Fruit fly (Drosophila melanogaster) whole organism, adult: ENCODE results near the gene CG18731.

Source experiments
- CG11617 ChIP-seq: fragments of 200-800 bp; sonication (Bioruptor generic); optimal IDR thresholded peaks from 2 replicates; lab custom pipeline; 2017; ENCODE audit warnings: mild to moderate bottlenecking, missing biosample characterization, missing genetic modification reagents, missing genetic modification characterization
- CG12768 ChIP-seq: fragments of 200-800 bp; sonication (Bioruptor generic); optimal IDR thresholded peaks from 2 replicates; lab custom pipeline; 2017; ENCODE audit warnings: missing biosample characterization, missing genetic modification characterization, mild to moderate bottlenecking, moderate library complexity, missing genetic modification reagents
- CG14711 ChIP-seq: fragments of 200-800 bp; sonication (Bioruptor generic); optimal IDR thresholded peaks from 2 replicates; lab custom pipeline; 2018; ENCODE audit warnings: missing biosample characterization, mild to moderate bottlenecking, missing genetic modification characterization, moderate library complexity
- CG1620 ChIP-seq: fragments of 200-800 bp; sonication (Bioruptor generic); optimal IDR thresholded peaks from 2 replicates; lab custom pipeline; 2016; ENCODE audit warnings: missing biosample characterization, missing genetic modification characterization
- CG33017 ChIP-seq: fragments of 200-800 bp; sonication (Bioruptor generic); optimal IDR thresholded peaks from 2 replicates; lab custom pipeline; 2018; ENCODE audit warnings: missing biosample characterization, mild to moderate bottlenecking, missing genetic modification characterization, moderate library complexity
- CG5204 ChIP-seq: fragments of 200-800 bp; sonication (Bioruptor generic); optimal IDR thresholded peaks from 2 replicates; lab custom pipeline; 2016; ENCODE audit warnings: missing biosample characterization, missing genetic modification characterization
- CG7045 ChIP-seq: fragments of 200-800 bp; sonication (Bioruptor generic); optimal IDR thresholded peaks from 2 replicates; lab custom pipeline; 2017; ENCODE audit warnings: missing biosample characterization, mild to moderate bottlenecking, missing genetic modification characterization
- CG7101 ChIP-seq: fragments of 200-800 bp; sonication (Bioruptor generic); optimal IDR thresholded peaks from 2 replicates; lab custom pipeline; 2018; ENCODE audit warnings: missing biosample characterization, mild to moderate bottlenecking, missing genetic modification characterization, moderate library complexity
- Clk ChIP-seq: fragments of 200-800 bp; sonication (Bioruptor generic); optimal IDR thresholded peaks from 2 replicates; lab custom pipeline; 2017; ENCODE audit warnings: missing biosample characterization, missing genetic modification characterization
- Crg-1 ChIP-seq: fragments of 200-800 bp; sonication (Bioruptor generic); optimal IDR thresholded peaks from 2 replicates; lab custom pipeline; 2016; ENCODE audit warnings: missing biosample characterization, missing genetic modification characterization
- Hr96 ChIP-seq: fragments of 200-800 bp; sonication (Bioruptor generic); optimal IDR thresholded peaks from 2 replicates; lab custom pipeline; 2016; ENCODE audit warnings: missing biosample characterization, missing genetic modification characterization
- Mnt ChIP-seq: fragments of 200-800 bp; sonication (Bioruptor generic); optimal IDR thresholded peaks from 2 replicates; lab custom pipeline; 2016; ENCODE audit warnings: missing biosample characterization, mild to moderate bottlenecking, missing genetic modification characterization
- bab1 ChIP-seq: fragments of 200-800 bp; sonication (Bioruptor generic); optimal IDR thresholded peaks from 3 replicates; lab custom pipeline; 2019; ENCODE audit warnings: missing biosample characterization, mild to moderate bottlenecking, missing genetic modification characterization, moderate library complexity
- cic ChIP-seq: fragments of 200-800 bp; sonication (Bioruptor generic); optimal IDR thresholded peaks from 2 replicates; lab custom pipeline; 2017; ENCODE audit warnings: missing biosample characterization, mild to moderate bottlenecking, missing genetic modification characterization, moderate library complexity
- cnc ChIP-seq, 2 experiments: fragments of >200 bp; optimal IDR thresholded peaks; 2 replicates each; lab custom pipeline; 2017
- kay ChIP-seq: fragments of 200-800 bp; sonication (Bioruptor generic); peaks from one replicate; lab custom pipeline; 2016; ENCODE audit warnings: missing biosample characterization, missing genetic modification characterization, borderline replicate concordance
- ovo ChIP-seq: fragments of 200-800 bp; sonication (Bioruptor generic); optimal IDR thresholded peaks from 2 replicates; lab custom pipeline; 2016; ENCODE audit warnings: missing biosample characterization, missing genetic modification characterization
- pad ChIP-seq: fragments of 200-800 bp; sonication (Bioruptor generic); optimal IDR thresholded peaks from 3 replicates; lab custom pipeline; 2017; ENCODE audit warnings: missing biosample characterization, missing genetic modification characterization, mild to moderate bottlenecking, moderate library complexity, missing genetic modification reagents
- tj ChIP-seq: fragments of 200-800 bp; sonication (Bioruptor generic); optimal IDR thresholded peaks from 3 replicates; lab custom pipeline; 2017; ENCODE audit warnings: missing biosample characterization, mild to moderate bottlenecking, missing genetic modification characterization, moderate library complexity
- toe ChIP-seq: fragments of 200-800 bp; sonication (Bioruptor generic); optimal IDR thresholded peaks from 2 replicates; lab custom pipeline; 2016; ENCODE audit warnings: missing biosample characterization, missing genetic modification characterization

CG18731 gene

DNA sequence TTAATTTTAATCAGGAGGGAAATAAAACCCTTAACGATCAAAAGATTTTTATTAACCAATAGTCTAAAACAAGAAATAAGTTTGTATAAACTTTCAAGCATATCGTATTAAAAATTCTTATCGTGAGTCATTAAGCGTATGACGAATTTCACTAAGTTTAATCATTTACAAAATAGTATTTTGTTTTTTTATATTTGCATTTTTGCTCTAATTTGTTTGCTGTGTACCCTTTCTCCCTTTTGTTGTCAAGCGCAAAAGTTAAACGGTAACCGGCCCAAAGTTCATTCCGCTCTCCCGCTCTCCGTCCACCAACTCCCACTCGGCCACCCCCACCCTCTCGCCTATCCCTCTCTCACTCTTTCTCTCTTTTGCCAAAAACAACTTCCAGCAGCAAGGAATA, 39.0 kb downstream of the CG18731 start:
- TF ChIP-seq toe (GFP tag; lab: Kevin White, UChicago): no peak
- no peak for TF ChIP-seq Hr96 (GFP tag; lab: Kevin White, UChicago)
- TF ChIP-seq cic (GFP tag; lab: Kevin White, UChicago): no peak
- TF ChIP-seq bab1 (GFP tag; lab: Kevin White, UChicago): no peak
- no peak for TF ChIP-seq ovo
- no peak for TF ChIP-seq Mnt (GFP tag; lab: Kevin White, UChicago)
- no peak for TF ChIP-seq Clk (GFP tag; lab: Kevin White, UChicago)
- no peak for TF ChIP-seq tj (GFP tag; lab: Kevin White, UChicago)
- no peak for TF ChIP-seq CG7045 (GFP tag; lab: Kevin White, UChicago)
- TF ChIP-seq cnc (optimal IDR thresholded peaks at IDR 0.05; lab: Kevin White, UChicago): no peak
- no peak for TF ChIP-seq Crg-1 (GFP tag; lab: Kevin White, UChicago)
- TF ChIP-seq CG7101 (tag; lab: Kevin White, UChicago): no peak
- TF ChIP-seq CG33017: no peak
- no peak for TF ChIP-seq CG5204 (GFP tag; lab: Kevin White, UChicago)
- TF ChIP-seq CG12768: no peak

DNA sequence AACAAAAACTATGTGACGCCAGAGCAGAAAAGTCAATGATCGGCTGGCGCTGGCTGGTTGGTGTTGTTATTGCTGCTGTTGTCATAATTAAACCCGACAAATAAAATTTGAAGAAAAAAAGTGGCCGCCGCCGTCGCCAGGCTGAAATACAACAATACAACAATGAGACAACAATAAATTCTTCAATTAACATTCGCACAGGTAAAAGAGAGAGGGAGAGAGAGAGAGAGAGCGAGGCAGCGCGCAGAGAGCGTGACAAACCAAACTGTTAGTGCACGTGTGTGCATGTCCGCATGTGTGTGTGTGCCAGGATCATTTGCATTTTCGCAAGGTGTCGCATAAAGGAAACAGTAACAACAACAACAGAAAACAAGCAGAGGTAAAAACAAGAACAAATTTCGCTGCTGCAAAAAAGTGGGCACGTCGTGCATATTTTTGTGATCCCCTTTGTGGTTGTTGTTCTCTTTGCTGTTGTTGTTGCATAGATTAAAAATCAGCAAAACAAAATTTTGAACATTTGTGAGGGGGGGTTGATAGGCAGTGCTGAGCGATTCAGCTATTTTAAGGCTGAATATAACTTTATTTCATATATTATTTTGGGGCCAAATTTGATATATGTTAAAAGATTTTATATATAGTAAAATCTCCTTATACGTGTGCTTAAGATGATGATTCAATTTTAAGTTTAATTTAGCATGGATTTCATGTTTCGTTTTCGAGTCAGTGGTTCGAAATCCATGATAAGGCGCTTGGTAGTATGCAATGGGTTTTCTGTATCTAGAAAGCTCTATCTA, 39.6 kb downstream of the CG18731 start:
- TF ChIP-seq Clk (GFP tag; lab: Kevin White, UChicago) (no peak), kay (peak; percentile 59), CG11617 (no peak), CG33017 (no peak), cnc (optimal IDR thresholded peaks at IDR 0.05; lab: Kevin White, UChicago) (no peak), tj (GFP tag; lab: Kevin White, UChicago) (peak; percentile 76), Hr96 (GFP tag; lab: Kevin White, UChicago) (no peak), bab1 (GFP tag; lab: Kevin White, UChicago) (no peak), toe (GFP tag; lab: Kevin White, UChicago) (no peak), CG12768 (peak; percentile 31), Mnt (GFP tag; lab: Kevin White, UChicago) (no peak), CG7045 (GFP tag; lab: Kevin White, UChicago) (no peak), CG14711 (no peak), pad (GFP tag; lab: Kevin White, UChicago) (no peak), CG1620 (GFP tag; lab: Kevin White, UChicago) (no peak), ovo (no peak), Crg-1 (GFP tag; lab: Kevin White, UChicago) (no peak), CG5204 (GFP tag; lab: Kevin White, UChicago) (no peak), CG7101 (tag; lab: Kevin White, UChicago) (no peak)

- TF ChIP-seq Mnt (GFP tag; lab: Kevin White, UChicago) (no peak), kay (peak; percentile 53), bab1 (GFP tag; lab: Kevin White, UChicago) (no peak), tj (GFP tag; lab: Kevin White, UChicago) (no peak), CG5204 (GFP tag; lab: Kevin White, UChicago) (no peak), ovo (no peak), Crg-1 (GFP tag; lab: Kevin White, UChicago) (no peak), CG7101 (tag; lab: Kevin White, UChicago) (no peak), cnc (optimal IDR thresholded peaks at IDR 0.05; lab: Kevin White, UChicago) (no peak), CG7045 (GFP tag; lab: Kevin White, UChicago) (no peak), CG11617 (no peak), pad (GFP tag; lab: Kevin White, UChicago) (no peak), CG33017 (no peak), Clk (GFP tag; lab: Kevin White, UChicago) (no peak), CG1620 (GFP tag; lab: Kevin White, UChicago) (no peak), Hr96 (GFP tag; lab: Kevin White, UChicago) (peak; percentile 2), toe (GFP tag; lab: Kevin White, UChicago) (no peak), cic (GFP tag; lab: Kevin White, UChicago) (no peak), CG14711 (no peak), CG12768 (peak; percentile 60)
Measured at dm6 chr3R:29765267-29766095, 40.7 kb downstream of the CG18731 start, which contains the start of gene kay. TSS of gene kay (plus strand) at chr3R:29765995.

dm6 chr3R:29767236-29767635, 42.4 kb downstream of the CG18731 start:
- TF ChIP-seq CG12768: no peak
- TF ChIP-seq CG14711: no peak
- TF ChIP-seq tj (GFP tag; lab: Kevin White, UChicago): no peak
- no peak for TF ChIP-seq toe (GFP tag; lab: Kevin White, UChicago)
- TF ChIP-seq Hr96 (GFP tag; lab: Kevin White, UChicago): no peak
- TF ChIP-seq bab1 (GFP tag; lab: Kevin White, UChicago): no peak
- TF ChIP-seq pad (GFP tag; lab: Kevin White, UChicago): no peak
- no peak for TF ChIP-seq CG7045 (GFP tag; lab: Kevin White, UChicago)
- TF ChIP-seq CG33017: no peak
- no peak for TF ChIP-seq cic (GFP tag; lab: Kevin White, UChicago)
- TF ChIP-seq Clk (GFP tag; lab: Kevin White, UChicago): no peak
- TF ChIP-seq Mnt (GFP tag; lab: Kevin White, UChicago): no peak
- TF ChIP-seq CG7101 (tag; lab: Kevin White, UChicago): no peak

DNA sequence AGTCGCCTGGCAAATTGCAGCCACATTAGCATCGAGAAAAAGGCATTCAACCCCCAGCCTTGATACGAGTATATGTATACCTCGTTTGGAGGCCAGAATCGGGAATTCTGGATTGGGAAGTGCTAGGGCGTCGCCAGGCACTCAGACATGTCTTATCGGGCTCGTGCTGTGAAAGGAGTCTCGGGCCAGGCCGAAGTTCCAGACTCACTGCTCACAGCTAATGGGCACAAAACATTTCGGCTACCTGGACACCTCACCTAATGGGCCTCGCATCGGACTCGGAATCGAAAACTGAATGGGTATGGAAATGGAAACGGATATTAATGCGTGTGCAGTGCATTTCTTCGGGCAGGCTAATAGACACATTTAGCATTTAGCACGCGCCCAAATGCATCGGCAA, 46.1 kb downstream of the CG18731 start:
- TF ChIP-seq ovo: no peak
- TF ChIP-seq bab1 (GFP tag; lab: Kevin White, UChicago): no peak
- TF ChIP-seq Clk (GFP tag; lab: Kevin White, UChicago): no peak
- no peak for TF ChIP-seq Crg-1 (GFP tag; lab: Kevin White, UChicago)
- no peak for TF ChIP-seq CG7045 (GFP tag; lab: Kevin White, UChicago)
